Worm (Caenorhabditis elegans) whole organism, late embryonic: ENCODE results near the gene plk-1.

ENCODE experiments used
- T23F11.4 ChIP-seq: fragments of 200-800 bp; sonication (Bioruptor generic); optimal IDR thresholded peaks from 2 replicates; lab custom pipeline; 2018; ENCODE audit warnings: mild to moderate bottlenecking, missing genetic modification characterization, missing compliant biosample characterization
- ceh-18 ChIP-seq: sonication (generic microtip); optimal IDR thresholded peaks from 2 replicates; lab custom pipeline; 2016; ENCODE audit warnings: missing genetic modification characterization, missing compliant biosample characterization
- ceh-24 ChIP-seq: sonication (generic microtip); optimal IDR thresholded peaks from 2 replicates; lab custom pipeline; 2016; ENCODE audit warnings: mild to moderate bottlenecking, missing genetic modification characterization, missing compliant biosample characterization
- ceh-48 ChIP-seq: sonication (generic microtip); optimal IDR thresholded peaks from 2 replicates; lab custom pipeline; 2016; ENCODE audit warnings: missing genetic modification characterization, inconsistent platforms, missing compliant biosample characterization
- elt-4 ChIP-seq: sonication (generic microtip); optimal IDR thresholded peaks from 2 replicates; lab custom pipeline; 2016; ENCODE audit warnings: missing genetic modification characterization, missing compliant biosample characterization
- gmeb-2 ChIP-seq: sonication (generic microtip); optimal IDR thresholded peaks from 2 replicates; lab custom pipeline; 2016; ENCODE audit warnings: missing genetic modification characterization, inconsistent platforms, missing compliant biosample characterization
- lim-6 ChIP-seq: sonication (generic microtip); optimal IDR thresholded peaks from 2 replicates; lab custom pipeline; 2016; ENCODE audit warnings: missing genetic modification characterization, missing compliant biosample characterization
- nhr-11 ChIP-seq: fragments of 150-350 bp; optimal IDR thresholded peaks from 2 replicates; lab custom pipeline; 2014; ENCODE audit warnings: missing biosample characterization, missing genetic modification characterization
- pat-9 ChIP-seq: fragments of 200-800 bp; sonication (Bioruptor generic); optimal IDR thresholded peaks from 2 replicates; lab custom pipeline; 2018; ENCODE audit warnings: mild to moderate bottlenecking, missing genetic modification characterization, moderate library complexity, missing compliant biosample characterization
- pax-1 ChIP-seq: fragments of 150-350 bp; optimal IDR thresholded peaks from 2 replicates; lab custom pipeline; 2014; ENCODE audit warnings: missing biosample characterization, missing genetic modification characterization
- pha-4 ChIP-seq: fragments of 150-350 bp; optimal IDR thresholded peaks from 2 replicates; lab custom pipeline; 2018; ENCODE audit warnings: missing biosample characterization, missing genetic modification reagents, missing genetic modification characterization
- sdc-2 ChIP-seq: sonication (generic microtip); optimal IDR thresholded peaks from 2 replicates; lab custom pipeline; 2016; ENCODE audit warnings: missing genotype, missing genetic modification characterization, missing compliant biosample characterization
- sox-2 ChIP-seq: fragments of 200-800 bp; sonication (Bioruptor generic); IDR thresholded peaks from 2 replicates; pipeline ENCODE4 v1.3.6; 2022; ENCODE audit warnings: missing genetic modification reagents, missing genetic modification characterization, missing compliant biosample characterization
- syd-9 ChIP-seq: sonication (generic microtip); optimal IDR thresholded peaks from 2 replicates; lab custom pipeline; 2016; ENCODE audit warnings: mild to moderate bottlenecking, missing genetic modification characterization, moderate library complexity, missing compliant biosample characterization

DNA sequence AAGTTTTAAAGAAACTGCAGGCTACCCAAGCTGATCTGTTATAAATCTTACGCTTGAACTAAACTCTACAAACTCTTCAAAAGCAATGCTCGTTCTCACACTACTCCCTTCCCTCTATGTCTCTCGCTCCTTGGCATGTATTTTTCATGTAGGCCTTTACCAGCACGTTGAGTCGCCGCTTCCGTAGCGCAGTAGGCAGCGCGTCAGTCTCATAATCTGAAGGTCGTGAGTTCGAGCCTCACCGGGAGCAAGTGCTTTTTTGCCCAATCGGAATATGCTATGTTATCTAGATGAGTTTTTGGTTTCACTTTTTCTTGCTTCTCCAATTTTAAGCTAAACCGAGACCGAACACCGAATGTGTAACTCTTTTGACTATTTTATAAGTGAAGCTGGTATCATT lies 5.3 kb downstream of the plk-1 start:
- TF ChIP-seq nhr-11 (tag; lab: Kevin White, UChicago) = no peak
- peak; percentile 70 for TF ChIP-seq T23F11.4 (GFP tag; lab: Kevin White, UChicago)
- no peak for TF ChIP-seq elt-4
- peak; percentile 67 for TF ChIP-seq sox-2 (GFP tag; lab: Robert Waterston, UW)
- TF ChIP-seq lim-6 (tag; lab: Kevin White, UChicago) = no peak
- TF ChIP-seq pha-4 (tag; lab: Kevin White, UChicago) = no peak
- peak; percentile 53 for TF ChIP-seq gmeb-2 (tag; lab: Kevin White, UChicago)
- TF ChIP-seq pat-9 (tag; lab: Kevin White, UChicago) = peak; percentile 67
- peak; percentile 49 for TF ChIP-seq syd-9
- TF ChIP-seq pax-1 = no peak
- peak; percentile 70 for TF ChIP-seq sdc-2 (tag; lab: Kevin White, UChicago)
- peak; percentile 35 for TF ChIP-seq ceh-24
- peak; percentile 73 for TF ChIP-seq ceh-18 (tag; lab: Kevin White, UChicago)
- peak; percentile 54 for TF ChIP-seq ceh-48 (tag; lab: Kevin White, UChicago)
